Worm (Caenorhabditis elegans) whole organism, L1 larva: ENCODE measurements around the gene Y75B12B.11.

ENCODE experiments used
- C04F5.9 ChIP-seq: sonication (generic microtip); optimal IDR thresholded peaks from 2 replicates; lab custom pipeline; 2016; ENCODE audit warnings: missing genetic modification characterization, missing compliant biosample characterization
- C16A3.4 ChIP-seq: fragments of 150-350 bp; optimal IDR thresholded peaks from 2 replicates; lab custom pipeline; 2014; ENCODE audit warnings: missing biosample characterization, missing genetic modification characterization
- C34B4.2 ChIP-seq: sonication (generic microtip); optimal IDR thresholded peaks from 2 replicates; lab custom pipeline; 2017; ENCODE audit warnings: mild to moderate bottlenecking, missing genetic modification characterization, missing compliant biosample characterization
- Y116A8C.19 ChIP-seq: sonication (generic microtip); optimal IDR thresholded peaks from 2 replicates; lab custom pipeline; 2016; ENCODE audit warnings: missing compliant biosample characterization, missing genetic modification characterization, borderline replicate concordance
- aha-1 ChIP-seq: fragments of 150-350 bp; optimal IDR thresholded peaks from 2 replicates; lab custom pipeline; 2014; ENCODE audit warnings: missing biosample characterization, missing genetic modification characterization
- alr-1 ChIP-seq: fragments of 200-800 bp; sonication (Bioruptor generic); optimal IDR thresholded peaks from 2 replicates; lab custom pipeline; 2018; ENCODE audit warnings: borderline replicate concordance, mild to moderate bottlenecking, missing genetic modification characterization, missing compliant biosample characterization
- ama-1 ChIP-seq: fragments of 150-350 bp; optimal IDR thresholded peaks from 2 replicates; lab custom pipeline; 2014
- blmp-1 ChIP-seq: fragments of 150-350 bp; optimal IDR thresholded peaks from 2 replicates; lab custom pipeline; 2014; ENCODE audit warnings: missing biosample characterization, missing genetic modification characterization
- ceh-63 ChIP-seq: fragments of 200-800 bp; sonication (Bioruptor generic); optimal IDR thresholded peaks from 2 replicates; lab custom pipeline; 2018; ENCODE audit warnings: mild to moderate bottlenecking, missing genetic modification characterization, missing compliant biosample characterization
- ceh-8 ChIP-seq: fragments of 200-800 bp; sonication (Bioruptor generic); optimal IDR thresholded peaks from 2 replicates; lab custom pipeline; 2018; ENCODE audit warnings: mild to moderate bottlenecking, missing genetic modification characterization, moderate library complexity, missing compliant biosample characterization
- ceh-82 ChIP-seq, 3 experiments: fragments of 150-350 bp in 1 of 3; sonication (generic microtip) in 2 of 3; optimal IDR thresholded peaks; 2 replicates each; lab custom pipeline; 2014 to 2017; ENCODE audit warnings: missing biosample characterization in 3 of 3, missing genetic modification characterization in 3 of 3
- ceh-88 ChIP-seq: fragments of 200-800 bp; sonication (Bioruptor generic); IDR thresholded peaks from 2 replicates; pipeline ENCODE4 v1.3.6; 2022; ENCODE audit warnings: missing genetic modification characterization, missing compliant biosample characterization
- ceh-90 ChIP-seq: sonication (generic microtip); optimal IDR thresholded peaks from 2 replicates; lab custom pipeline; 2016; ENCODE audit warnings: missing genetic modification characterization, missing compliant biosample characterization
- ces-1 ChIP-seq: fragments of 150-350 bp; optimal IDR thresholded peaks from 2 replicates; lab custom pipeline; 2014; ENCODE audit warnings: missing biosample characterization, missing genetic modification reagents, missing genetic modification characterization
- dpl-1 ChIP-seq, 3 experiments: fragments of 150-350 bp in 2 of 3; sonication (generic microtip) in 1 of 3; optimal IDR thresholded peaks; 2 replicates each; lab custom pipeline; 2014 to 2017; ENCODE audit warnings: missing biosample characterization in 3 of 3, missing genetic modification characterization in 3 of 3, missing genetic modification reagents in 3 of 3
- dsc-1 ChIP-seq: sonication (generic microtip); optimal IDR thresholded peaks from 2 replicates; lab custom pipeline; 2016; ENCODE audit warnings: mild to moderate bottlenecking, missing genetic modification characterization, missing compliant biosample characterization
- efl-1 ChIP-seq, 4 experiments: fragments of 150-350 bp; optimal IDR thresholded peaks in 3 of 4; peaks in 1 of 4; 1 replicate in 1 of 4; 2 replicates in 3 of 4; lab custom pipeline; 2014; ENCODE audit warnings: missing biosample characterization in 2 of 4, missing genetic modification characterization in 2 of 4, missing genetic modification reagents in 2 of 4
- elt-3 ChIP-seq, 6 experiments: fragments of 150-350 bp in 1 of 6; sonication (generic microtip); optimal IDR thresholded peaks; 2 replicates each; lab custom pipeline; 2017 to 2018; ENCODE audit warnings: missing biosample characterization in 6 of 6, missing genetic modification characterization in 6 of 6, inconsistent platforms in 1 of 6
- fkh-4 ChIP-seq: sonication (generic microtip); optimal IDR thresholded peaks from 2 replicates; lab custom pipeline; 2016; ENCODE audit warnings: missing compliant biosample characterization, missing genetic modification characterization, borderline replicate concordance
- grh-1 ChIP-seq: fragments of 200-800 bp; sonication (Bioruptor generic); IDR thresholded peaks from 2 replicates; pipeline ENCODE4 v1.3.6; 2022; ENCODE audit warnings: missing genetic modification reagents, missing genetic modification characterization, missing compliant biosample characterization
- hlh-17 ChIP-seq: fragments of 200-800 bp; sonication (Bioruptor generic); optimal IDR thresholded peaks from 2 replicates; lab custom pipeline; 2018; ENCODE audit warnings: missing genetic modification characterization, mild to moderate bottlenecking, missing compliant biosample characterization, moderate library complexity, borderline replicate concordance
- hpl-2 ChIP-seq: fragments of 150-350 bp; optimal IDR thresholded peaks from 2 replicates; lab custom pipeline; 2014; ENCODE audit warnings: missing biosample characterization, missing genetic modification reagents, missing genetic modification characterization
- irx-1 ChIP-seq: sonication (generic microtip); optimal IDR thresholded peaks from 2 replicates; lab custom pipeline; 2016; ENCODE audit warnings: missing genetic modification characterization, missing compliant biosample characterization
- lin-14 ChIP-seq: fragments of 200-800 bp; sonication (Bioruptor generic); optimal IDR thresholded peaks from 2 replicates; lab custom pipeline; 2018; ENCODE audit warnings: mild to moderate bottlenecking, missing genetic modification characterization, moderate library complexity, missing compliant biosample characterization
- lin-15B ChIP-seq: fragments of 150-350 bp; sonication (generic microtip); optimal IDR thresholded peaks from 3 replicates; lab custom pipeline; 2014; ENCODE audit warnings: missing biosample characterization, missing genetic modification characterization
- lin-35 ChIP-seq, 2 experiments: fragments of 150-350 bp; optimal IDR thresholded peaks; 2 replicates each; lab custom pipeline; 2014; ENCODE audit warnings: missing biosample characterization in 2 of 2, missing genetic modification characterization in 2 of 2, missing genetic modification reagents in 2 of 2
- lin-39 ChIP-seq: fragments of 150-350 bp; optimal IDR thresholded peaks from 2 replicates; lab custom pipeline; 2014; ENCODE audit warnings: missing biosample characterization, missing genetic modification reagents, missing genetic modification characterization
- lir-3 ChIP-seq: sonication (generic microtip); optimal IDR thresholded peaks from 2 replicates; lab custom pipeline; 2016; ENCODE audit warnings: mild to moderate bottlenecking, missing genetic modification characterization, moderate library complexity, missing compliant biosample characterization; ENCODE audit not compliant: poor library complexity
- lsy-2 ChIP-seq, 2 experiments: fragments of 150-350 bp; optimal IDR thresholded peaks; 2 replicates each; lab custom pipeline; 2014; ENCODE audit warnings: missing biosample characterization in 2 of 2, missing genetic modification characterization in 2 of 2
- mef-2 ChIP-seq: fragments of 150-350 bp; optimal IDR thresholded peaks from 2 replicates; lab custom pipeline; 2014; ENCODE audit warnings: missing biosample characterization, missing genetic modification characterization
- mep-1 ChIP-seq: fragments of 150-350 bp; optimal IDR thresholded peaks from 2 replicates; lab custom pipeline; 2014; ENCODE audit warnings: missing biosample characterization, missing genetic modification characterization
- nhr-11 ChIP-seq: fragments of 150-350 bp; optimal IDR thresholded peaks from 2 replicates; lab custom pipeline; 2014; ENCODE audit warnings: missing biosample characterization, missing genetic modification characterization
- nhr-237 ChIP-seq: fragments of 150-350 bp; optimal IDR thresholded peaks from 2 replicates; lab custom pipeline; 2014; ENCODE audit warnings: missing biosample characterization, missing genetic modification characterization
- nhr-28 ChIP-seq: fragments of 150-350 bp; optimal IDR thresholded peaks from 2 replicates; lab custom pipeline; 2014; ENCODE audit warnings: missing biosample characterization, missing genetic modification characterization
- nhr-47 ChIP-seq: sonication (generic microtip); optimal IDR thresholded peaks from 2 replicates; lab custom pipeline; 2016; ENCODE audit warnings: mild to moderate bottlenecking, missing genetic modification characterization, moderate library complexity, missing compliant biosample characterization
- nhr-84 ChIP-seq: sonication (generic microtip); optimal IDR thresholded peaks from 2 replicates; lab custom pipeline; 2017; ENCODE audit warnings: missing biosample characterization, missing genetic modification characterization
- pag-3 ChIP-seq: sonication (generic microtip); optimal IDR thresholded peaks from 2 replicates; lab custom pipeline; 2017; ENCODE audit warnings: missing genetic modification characterization, mild to moderate bottlenecking, missing compliant biosample characterization, antibody characterized with exemption, borderline replicate concordance; ENCODE audit not compliant: insufficient read depth
- pqm-1 ChIP-seq: sonication (generic microtip); optimal IDR thresholded peaks from 3 replicates; lab custom pipeline; 2017; ENCODE audit warnings: missing biosample characterization, missing genetic modification characterization
- rnt-1 ChIP-seq: sonication (generic microtip); optimal IDR thresholded peaks from 2 replicates; lab custom pipeline; 2016; ENCODE audit warnings: mild to moderate bottlenecking, missing genetic modification characterization, moderate library complexity, missing compliant biosample characterization
- skn-1 ChIP-seq: fragments of 150-350 bp; optimal IDR thresholded peaks from 2 replicates; lab custom pipeline; 2014; ENCODE audit warnings: missing biosample characterization, missing genetic modification characterization
- sptf-1 ChIP-seq: fragments of 150-350 bp; optimal IDR thresholded peaks from 2 replicates; lab custom pipeline; 2014; ENCODE audit warnings: missing biosample characterization, missing genetic modification characterization
- sup-37 ChIP-seq: fragments of 200-800 bp; sonication (Bioruptor generic); optimal IDR thresholded peaks from 2 replicates; lab custom pipeline; 2018; ENCODE audit warnings: mild to moderate bottlenecking, missing genetic modification characterization, missing compliant biosample characterization
- swsn-7 ChIP-seq: sonication (generic microtip); optimal IDR thresholded peaks from 2 replicates; lab custom pipeline; 2016; ENCODE audit warnings: missing genetic modification characterization, missing compliant biosample characterization
- tlp-1 ChIP-seq: fragments of 150-350 bp; optimal IDR thresholded peaks from 2 replicates; lab custom pipeline; 2014; ENCODE audit warnings: missing biosample characterization, missing genetic modification characterization
- unc-130 ChIP-seq: fragments of 150-350 bp; optimal IDR thresholded peaks from 2 replicates; lab custom pipeline; 2017; ENCODE audit warnings: missing biosample characterization, missing genetic modification characterization, inconsistent platforms
- zag-1 ChIP-seq: fragments of 150-350 bp; optimal IDR thresholded peaks from 2 replicates; lab custom pipeline; 2014; ENCODE audit warnings: missing biosample characterization, missing genetic modification characterization
- zip-4 ChIP-seq: fragments of 200-800 bp; sonication (Bioruptor generic); optimal IDR thresholded peaks from 2 replicates; lab custom pipeline; 2018; ENCODE audit warnings: mild to moderate bottlenecking, missing genetic modification characterization, moderate library complexity, missing compliant biosample characterization
- ztf-11 ChIP-seq, 2 experiments: sonication (generic microtip); optimal IDR thresholded peaks; 2 replicates each; lab custom pipeline; 2016 to 2017; ENCODE audit warnings: missing genetic modification characterization in 2 of 2, missing biosample characterization in 1 of 2, missing compliant biosample characterization in 1 of 2
- ztf-4 ChIP-seq: fragments of 150-350 bp; optimal IDR thresholded peaks from 2 replicates; lab custom pipeline; 2014; ENCODE audit warnings: missing biosample characterization, missing genetic modification characterization

Gene Y75B12B.11

ce11 chrV:15187083-15188057 lies 3.7 kb upstream of the Y75B12B.11 start, which contains the start of the genes cyn-7 and bath-36:
Gene cyn-7 (minus strand): TSS chrV:15187378.
Gene bath-36 (plus strand): TSS chrV:15187888.
- TF ChIP-seq lin-39 (tag; lab: Kevin White, UChicago), result peak; percentile 55
- TF ChIP-seq nhr-237 (tag; lab: Kevin White, UChicago), result no peak
- no peak for TF ChIP-seq nhr-84 (tag; lab: Kevin White, UChicago)
- TF ChIP-seq pqm-1 (tag; lab: Kevin White, UChicago), result no peak
- TF ChIP-seq zag-1 (tag; lab: Kevin White, UChicago), result no peak
- no peak for TF ChIP-seq sptf-1 (tag; lab: Kevin White, UChicago)
- no peak for TF ChIP-seq aha-1 (tag; lab: Kevin White, UChicago)
- TF ChIP-seq ama-1, result no peak
- TF ChIP-seq irx-1 (tag; lab: Kevin White, UChicago), result peak; percentile 69
- TF ChIP-seq Y116A8C.19, result no peak
- peak; percentile 31 for TF ChIP-seq nhr-11 (tag; lab: Kevin White, UChicago)
- no peak for TF ChIP-seq alr-1 (tag; lab: Kevin White, UChicago)
- TF ChIP-seq C04F5.9 (tag; lab: Kevin White, UChicago), result peak; percentile 21
- TF ChIP-seq skn-1, result peak; percentile 55
- TF ChIP-seq lin-15B (tag; lab: Kevin White, UChicago), result peak; percentile 58
- peak; percentile 70 for TF ChIP-seq rnt-1 (tag; lab: Kevin White, UChicago)
- TF ChIP-seq grh-1, result peak; percentile 69
- peak; percentile 93 for TF ChIP-seq lin-14
- TF ChIP-seq ceh-88, result peak; percentile 20; the same call in 1 of the 2 replicates
- TF ChIP-seq ceh-82 (tag; optimal IDR thresholded peaks at IDR 0.05; lab: Kevin White, UChicago), result peak; percentile 58 to 76 (median 71)
- peak; percentile 1 for TF ChIP-seq mef-2
- TF ChIP-seq ceh-8, result no peak
- peak; percentile 37 for TF ChIP-seq C16A3.4 (tag; lab: Kevin White, UChicago)
- TF ChIP-seq ztf-11 (tag; optimal IDR thresholded peaks at IDR 0.05; lab: Kevin White, UChicago), result peak in 1 of 2 experiments; percentile 44
- TF ChIP-seq sup-37 (GFP tag; lab: Kevin White, UChicago), result no peak
- peak; percentile 74 to 83 (median 82) for TF ChIP-seq dpl-1 (GFP tag; optimal IDR thresholded peaks at IDR 0.05; lab: Kevin White, UChicago)
- TF ChIP-seq nhr-28, result no peak
- peak; percentile 85 for TF ChIP-seq mep-1 (tag; lab: Kevin White, UChicago)
- peak; percentile 18 for TF ChIP-seq pag-3 (tag; lab: Kevin White, UChicago)
- TF ChIP-seq blmp-1 (tag; lab: Kevin White, UChicago), result peak; percentile 98
- TF ChIP-seq ceh-90 (tag; lab: Kevin White, UChicago), result no peak
- TF ChIP-seq ces-1 (GFP tag; lab: Kevin White, UChicago), result no peak
- no peak for TF ChIP-seq tlp-1 (tag; lab: Kevin White, UChicago)
- TF ChIP-seq swsn-7, result peak; percentile 90
- TF ChIP-seq dsc-1 (tag; lab: Kevin White, UChicago), result peak; percentile 77
- peak; percentile 30 for TF ChIP-seq ztf-4 (tag; lab: Kevin White, UChicago)
- no peak for TF ChIP-seq lir-3 (tag; lab: Kevin White, UChicago)
- peak in 2 of 6 experiments; percentile 81 to 92 for TF ChIP-seq elt-3 (tag; optimal IDR thresholded peaks at IDR 0.05; lab: Kevin White, UChicago)
- TF ChIP-seq ceh-63 (GFP tag; lab: Kevin White, UChicago), result no peak
- peak; percentile 76 to 81 for TF ChIP-seq lsy-2 (tag; optimal IDR thresholded peaks at IDR 0.05; lab: Kevin White, UChicago)
- TF ChIP-seq nhr-47 (tag; lab: Kevin White, UChicago), result peak; percentile 90
- TF ChIP-seq unc-130 (tag; lab: Kevin White, UChicago), result peak; percentile 62
- TF ChIP-seq fkh-4, result no peak
- TF ChIP-seq lin-35 (GFP tag; optimal IDR thresholded peaks at IDR 0.05; lab: Kevin White, UChicago), result peak; percentile 83 to 84
- no peak for TF ChIP-seq hlh-17 (GFP tag; lab: Kevin White, UChicago)
- peak; percentile 42 for TF ChIP-seq zip-4 (GFP tag; lab: Kevin White, UChicago)
- TF ChIP-seq hpl-2 (GFP tag; lab: Kevin White, UChicago), result no peak
- no peak for TF ChIP-seq C34B4.2 (tag; lab: Kevin White, UChicago)
- peak; percentile 75 to 84 for TF ChIP-seq efl-1 (optimal IDR thresholded peaks at IDR 0.05; lab: Kevin White, UChicago)
- TF ChIP-seq efl-1 (GFP tag; optimal IDR thresholded peaks at IDR 0.05 in 1 of 2; lab: Kevin White, UChicago), result peak; percentile 82 to 98
